Fruit fly (Drosophila melanogaster) whole organism, embryonic: ENCODE measurements around the gene CG10208.

Experiments used
- CG10321 ChIP-seq: fragments of 200-800 bp; sonication (Bioruptor generic); IDR thresholded peaks from 2 replicates; pipeline ENCODE4 v1.3.6; 2022; ENCODE audit warnings: missing biosample characterization, missing genetic modification characterization
- CG10431 ChIP-seq: fragments of 200-800 bp; sonication (Bioruptor generic); optimal IDR thresholded peaks from 3 replicates; lab custom pipeline; 2018; ENCODE audit warnings: missing biosample characterization, mild to moderate bottlenecking, missing genetic modification characterization
- CG10462 ChIP-seq: fragments of 200-800 bp; sonication (Bioruptor generic); optimal IDR thresholded peaks from 2 replicates; lab custom pipeline; 2016; ENCODE audit warnings: missing biosample characterization, missing genetic modification characterization
- CG10543 ChIP-seq: fragments of 200-800 bp; sonication (Bioruptor generic); optimal IDR thresholded peaks from 3 replicates; lab custom pipeline; 2017; ENCODE audit warnings: missing biosample characterization, mild to moderate bottlenecking, missing genetic modification characterization, moderate library complexity
- CG10654 ChIP-seq: fragments of 200-800 bp; sonication (Bioruptor generic); optimal IDR thresholded peaks from 2 replicates; lab custom pipeline; 2016; ENCODE audit warnings: missing biosample characterization, missing genetic modification characterization
- CG12219 ChIP-seq: fragments of 200-800 bp; sonication (Bioruptor generic); optimal IDR thresholded peaks from 3 replicates; lab custom pipeline; 2018; ENCODE audit warnings: missing biosample characterization, mild to moderate bottlenecking, missing genetic modification characterization
- CG14965 ChIP-seq: fragments of 200-800 bp; sonication (Bioruptor generic); optimal IDR thresholded peaks from 2 replicates; lab custom pipeline; 2016; ENCODE audit warnings: missing biosample characterization, missing genetic modification characterization, borderline replicate concordance
- CG16813 ChIP-seq: fragments of 200-800 bp; sonication (Bioruptor generic); IDR thresholded peaks from 3 replicates; pipeline ENCODE4 v1.3.6; 2022; ENCODE audit warnings: missing biosample characterization, missing genetic modification characterization; ENCODE audit not compliant: partially characterized antibody
- CG16863 ChIP-seq: fragments of 200-800 bp; sonication (Bioruptor generic); optimal IDR thresholded peaks from 3 replicates; lab custom pipeline; 2016; ENCODE audit warnings: missing biosample characterization, missing genetic modification characterization
- CG3065 ChIP-seq: fragments of 200-800 bp; sonication (Bioruptor generic); optimal IDR thresholded peaks from 2 replicates; lab custom pipeline; 2016; ENCODE audit warnings: missing biosample characterization, missing genetic modification characterization
- CG3838 ChIP-seq: fragments of 200-800 bp; sonication (Bioruptor generic); optimal IDR thresholded peaks from 3 replicates; lab custom pipeline; 2016; ENCODE audit warnings: missing biosample characterization, missing genetic modification characterization
- CG4404 ChIP-seq: fragments of 200-800 bp; sonication (Bioruptor generic); IDR thresholded peaks from 2 replicates; pipeline ENCODE4 v1.3.6; 2022; ENCODE audit warnings: missing biosample characterization, missing genetic modification characterization
- CG5180 ChIP-seq: fragments of 200-800 bp; sonication (Bioruptor generic); optimal IDR thresholded peaks from 3 replicates; lab custom pipeline; 2017; ENCODE audit warnings: missing biosample characterization, missing genetic modification characterization, mild to moderate bottlenecking, moderate library complexity, missing genetic modification reagents
- CG8944 ChIP-seq: fragments of 200-800 bp; sonication (Bioruptor generic); optimal IDR thresholded peaks from 3 replicates; lab custom pipeline; 2016; ENCODE audit warnings: missing biosample characterization, missing genetic modification characterization
- CG9215 ChIP-seq: fragments of 200-800 bp; sonication (Bioruptor generic); IDR thresholded peaks from 2 replicates; pipeline ENCODE4 v1.3.6; 2022; ENCODE audit warnings: missing biosample characterization, missing genetic modification characterization
- CG9932 ChIP-seq: fragments of 200-800 bp; sonication (Bioruptor generic); IDR thresholded peaks from 2 replicates; pipeline ENCODE4 v1.3.6; 2022; ENCODE audit warnings: missing biosample characterization, missing genetic modification characterization
- Dll ChIP-seq: fragments of 200-800 bp; sonication (Bioruptor generic); IDR thresholded peaks from 4 replicates; pipeline ENCODE4 v1.3.6; 2022; ENCODE audit warnings: missing biosample characterization, missing genetic modification characterization; ENCODE audit not compliant: partially characterized antibody
- Dp ChIP-seq: fragments of 200-800 bp; sonication (Bioruptor generic); optimal IDR thresholded peaks from 2 replicates; lab custom pipeline; 2018; ENCODE audit warnings: missing biosample characterization, mild to moderate bottlenecking, missing genetic modification characterization, moderate library complexity
- Drgx ChIP-seq: fragments of 200-800 bp; sonication (Bioruptor generic); IDR thresholded peaks from 2 replicates; pipeline ENCODE4 v1.3.6; 2022; ENCODE audit warnings: missing biosample characterization, missing genetic modification characterization
- HLH54F ChIP-seq: fragments of 200-800 bp; sonication (Bioruptor generic); optimal IDR thresholded peaks from 3 replicates; lab custom pipeline; 2016; ENCODE audit warnings: missing biosample characterization, missing genetic modification characterization
- Hmx ChIP-seq: fragments of 200-800 bp; sonication (Bioruptor generic); optimal IDR thresholded peaks from 2 replicates; lab custom pipeline; 2016; ENCODE audit warnings: missing biosample characterization, missing genetic modification characterization
- Hr51 ChIP-seq, 2 experiments: fragments of 200-800 bp; sonication (Bioruptor generic); optimal IDR thresholded peaks; 2 replicates in 1 of 2; 3 replicates in 1 of 2; lab custom pipeline; 2016 to 2018; ENCODE audit warnings: missing biosample characterization in 2 of 2, missing genetic modification characterization in 2 of 2, mild to moderate bottlenecking in 1 of 2, moderate library complexity in 1 of 2
- Lhr ChIP-seq: fragments of 200-800 bp; sonication (Bioruptor generic); optimal IDR thresholded peaks from 3 replicates; lab custom pipeline; 2017; ENCODE audit warnings: mild to moderate bottlenecking, missing biosample characterization, missing genetic modification reagents, missing genetic modification characterization
- MESR4 ChIP-seq: fragments of 200-800 bp; sonication (Bioruptor generic); optimal IDR thresholded peaks from 2 replicates; lab custom pipeline; 2018; ENCODE audit warnings: missing biosample characterization, mild to moderate bottlenecking, missing genetic modification characterization, moderate library complexity
- NC2α ChIP-seq: fragments of 200-800 bp; sonication (Bioruptor generic); optimal IDR thresholded peaks from 2 replicates; lab custom pipeline; 2016; ENCODE audit warnings: missing biosample characterization, missing genetic modification characterization
- Nf-YA ChIP-seq: fragments of 200-800 bp; sonication (Bioruptor generic); IDR thresholded peaks from 2 replicates; pipeline ENCODE4 v1.3.6; 2022; ENCODE audit warnings: missing biosample characterization, missing genetic modification characterization
- NfI ChIP-seq: fragments of 200-800 bp; sonication (Bioruptor generic); optimal IDR thresholded peaks from 3 replicates; lab custom pipeline; 2018; ENCODE audit warnings: missing biosample characterization, mild to moderate bottlenecking, missing genetic modification characterization, moderate library complexity
- Oli ChIP-seq: fragments of 200-800 bp; sonication (Bioruptor generic); optimal IDR thresholded peaks from 2 replicates; lab custom pipeline; 2018; ENCODE audit warnings: missing biosample characterization, mild to moderate bottlenecking, missing genetic modification characterization, moderate library complexity
- Rfx ChIP-seq: fragments of 200-800 bp; sonication (Bioruptor generic); IDR thresholded peaks from 2 replicates; pipeline ENCODE4 v1.3.6; 2022; ENCODE audit warnings: missing biosample characterization, missing genetic modification characterization
- Sry-β ChIP-seq: fragments of 200-800 bp; sonication (Bioruptor generic); optimal IDR thresholded peaks from 2 replicates; lab custom pipeline; 2018; ENCODE audit warnings: missing biosample characterization, mild to moderate bottlenecking, missing genetic modification characterization, moderate library complexity
- bowl ChIP-seq: fragments of 200-800 bp; sonication (Bioruptor generic); IDR thresholded peaks from 2 replicates; pipeline ENCODE4 v1.3.6; 2022; ENCODE audit warnings: missing biosample characterization, missing genetic modification characterization
- ci ChIP-seq: fragments of 200-800 bp; sonication (Bioruptor generic); IDR thresholded peaks from 3 replicates; pipeline ENCODE4 v1.3.6; 2022; ENCODE audit warnings: missing biosample characterization, missing genetic modification characterization
- crp ChIP-seq, 2 experiments: fragments of 200-800 bp; sonication (Bioruptor generic); optimal IDR thresholded peaks; 2 replicates in 1 of 2; 3 replicates in 1 of 2; lab custom pipeline; 2017; ENCODE audit warnings: missing biosample characterization in 2 of 2, missing genetic modification characterization in 2 of 2, mild to moderate bottlenecking in 1 of 2, moderate library complexity in 1 of 2
- dimm ChIP-seq: fragments of 200-800 bp; sonication (Bioruptor generic); IDR thresholded peaks from 2 replicates; pipeline ENCODE4 v1.3.6; 2022; ENCODE audit warnings: missing biosample characterization, missing genetic modification characterization
- esg ChIP-seq: fragments of 200-800 bp; sonication (Bioruptor generic); conservative IDR thresholded peaks from 2 replicates; pipeline ENCODE4 v1.3.6; 2022; ENCODE audit warnings: missing biosample characterization, missing genetic modification characterization
- fd96Cb ChIP-seq: fragments of 200-800 bp; sonication (Bioruptor generic); optimal IDR thresholded peaks from 2 replicates; lab custom pipeline; 2018; ENCODE audit warnings: missing biosample characterization, mild to moderate bottlenecking, missing genetic modification characterization, moderate library complexity
- gt ChIP-seq: fragments of 200-800 bp; sonication (Bioruptor generic); IDR thresholded peaks from 2 replicates; pipeline ENCODE4 v1.3.6; 2022; ENCODE audit warnings: missing biosample characterization, missing genetic modification characterization
- hb ChIP-seq: fragments of 200-800 bp; sonication (Bioruptor generic); IDR thresholded peaks from 3 replicates; pipeline ENCODE4 v1.3.6; 2022; ENCODE audit warnings: missing biosample characterization, missing genetic modification characterization; ENCODE audit not compliant: partially characterized antibody
- hkb ChIP-seq, 2 experiments: fragments of 200-800 bp in 1 of 2; fragments of >200 bp in 1 of 2; sonication (Bioruptor generic) in 1 of 2; IDR thresholded peaks in 1 of 2; optimal IDR thresholded peaks in 1 of 2; 2 replicates each; pipeline versions ENCODE4 v1.3.6 to Lab custom; 2017 to 2022; ENCODE audit warnings: missing biosample characterization in 1 of 2, missing genetic modification characterization in 1 of 2
- kah ChIP-seq: fragments of 200-800 bp; sonication (Bioruptor generic); optimal IDR thresholded peaks from 2 replicates; lab custom pipeline; 2018; ENCODE audit warnings: missing biosample characterization, mild to moderate bottlenecking, missing genetic modification characterization
- org-1 ChIP-seq: fragments of 200-800 bp; sonication (Bioruptor generic); optimal IDR thresholded peaks from 2 replicates; lab custom pipeline; 2017; ENCODE audit warnings: missing biosample characterization, missing genetic modification characterization
- pfk ChIP-seq: fragments of 200-800 bp; sonication (Bioruptor generic); optimal IDR thresholded peaks from 2 replicates; lab custom pipeline; 2018; ENCODE audit warnings: missing biosample characterization, mild to moderate bottlenecking, missing genetic modification characterization, moderate library complexity
- pho ChIP-seq: fragments of 200-800 bp; sonication (Bioruptor generic); optimal IDR thresholded peaks from 2 replicates; lab custom pipeline; 2016; ENCODE audit warnings: missing biosample characterization, missing genetic modification characterization
- prd ChIP-seq, 3 experiments: fragments of >200 bp in 2 of 3; fragments of 200-800 bp in 1 of 3; sonication (Bioruptor generic) in 1 of 3; optimal IDR thresholded peaks in 2 of 3; IDR thresholded peaks in 1 of 3; 2 replicates in 2 of 3; 3 replicates in 1 of 3; pipeline versions ENCODE4 v1.3.6 to Lab custom; 2017 to 2022; ENCODE audit warnings: missing biosample characterization in 1 of 3, missing genetic modification characterization in 1 of 3
- trh ChIP-seq: fragments of 200-800 bp; sonication (Bioruptor generic); optimal IDR thresholded peaks from 2 replicates; lab custom pipeline; 2016; ENCODE audit warnings: missing biosample characterization, missing genetic modification characterization
- usp ChIP-seq: fragments of >200 bp; optimal IDR thresholded peaks from 2 replicates; lab custom pipeline; 2017; ENCODE audit warnings: missing biosample characterization, missing genetic modification characterization
- yki ChIP-seq: fragments of >200 bp; optimal IDR thresholded peaks from 3 replicates; lab custom pipeline; 2018
- zen ChIP-seq: fragments of 200-800 bp; sonication (Bioruptor generic); optimal IDR thresholded peaks from 3 replicates; lab custom pipeline; 2018; ENCODE audit warnings: missing biosample characterization, mild to moderate bottlenecking, missing genetic modification characterization, moderate library complexity
- zf30C ChIP-seq: fragments of 200-800 bp; sonication (Bioruptor generic); optimal IDR thresholded peaks from 3 replicates; lab custom pipeline; 2018; ENCODE audit warnings: missing biosample characterization, mild to moderate bottlenecking, missing genetic modification characterization

Gene CG10208

DNA sequence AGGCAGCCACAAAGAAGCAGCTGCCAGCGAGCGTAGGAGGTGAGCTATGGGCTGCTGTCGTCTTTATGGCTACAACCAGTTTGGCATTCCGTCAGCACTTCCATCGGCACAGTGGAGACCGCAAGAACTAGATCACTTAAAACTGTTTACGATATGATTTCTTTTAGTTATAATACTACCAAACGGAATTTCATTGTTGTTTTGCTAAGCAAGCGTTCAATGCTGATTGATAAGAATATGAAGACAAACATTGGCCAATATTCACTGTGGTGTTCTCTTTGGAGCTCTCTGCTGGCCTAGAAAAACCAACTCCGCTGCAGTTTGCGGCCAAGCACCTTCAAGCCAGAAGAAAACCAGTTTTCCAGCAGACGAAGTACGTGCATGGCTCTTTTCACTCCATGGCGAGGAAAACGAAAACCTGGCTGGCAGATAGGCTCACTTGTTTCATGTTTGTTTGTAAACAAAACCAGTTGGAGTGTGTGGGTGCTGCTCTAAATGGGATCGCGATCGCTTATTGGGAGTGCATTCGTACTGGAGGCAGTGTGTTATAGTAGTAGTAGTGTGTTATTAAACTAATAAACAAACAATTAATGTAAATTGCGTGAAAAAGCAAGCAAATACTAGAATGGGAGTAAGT lies 43.8 kb upstream of the CG10208 start (continued):
- TF ChIP-seq zen: no peak
- peak; percentile 37 for TF ChIP-seq Oli (tag; lab: Kevin White, UChicago)
- TF ChIP-seq pho (GFP tag; lab: Kevin White, UChicago): peak; percentile 1
- no peak for TF ChIP-seq CG14965
- no peak for TF ChIP-seq Hmx (GFP tag; lab: Kevin White, UChicago)
- no peak for TF ChIP-seq CG5180 (GFP tag; lab: Kevin White, UChicago)
- no peak for TF ChIP-seq crp (GFP tag; optimal IDR thresholded peaks at IDR 0.05; lab: Kevin White, UChicago)
- no peak for TF ChIP-seq CG3065
- TF ChIP-seq pfk: peak; percentile 5
- TF ChIP-seq Hr51 (GFP tag; optimal IDR thresholded peaks at IDR 0.05; lab: Kevin White, UChicago): no peak
- TF ChIP-seq NfI (GFP tag; lab: Kevin White, UChicago): no peak
- no peak for TF ChIP-seq CG10321
- TF ChIP-seq yki: no peak
- no peak for TF ChIP-seq esg (GFP tag; lab: Robert Waterston, UW)
- TF ChIP-seq CG12219 (GFP tag; lab: Kevin White, UChicago): no peak
- TF ChIP-seq CG10543 (GFP tag; lab: Kevin White, UChicago): peak; percentile 26
- TF ChIP-seq kah (GFP tag; lab: Kevin White, UChicago): no peak
- 0 out of 2 replicates have a peak, but pooled peaks have one; percentile 37 for TF ChIP-seq CG9932 (GFP tag; lab: Robert Waterston, UW)
- no peak for TF ChIP-seq CG10431
- no peak for TF ChIP-seq org-1 (GFP tag; lab: Kevin White, UChicago)
- no peak for TF ChIP-seq fd96Cb (tag; lab: Kevin White, UChicago)
- TF ChIP-seq CG16813 (GFP tag; lab: Robert Waterston, UW): no peak
- TF ChIP-seq CG3838 (GFP tag; lab: Kevin White, UChicago): no peak
- TF ChIP-seq bowl (GFP tag; lab: Robert Waterston, UW): no peak
- no peak for TF ChIP-seq NC2α (GFP tag; lab: Kevin White, UChicago)
- peak; percentile 6 for TF ChIP-seq CG16863
- TF ChIP-seq CG9215 (GFP tag; lab: Robert Waterston, UW): no peak
- no peak for TF ChIP-seq usp
- no peak for TF ChIP-seq MESR4 (GFP tag; lab: Kevin White, UChicago)
- TF ChIP-seq Sry-β (GFP tag; lab: Kevin White, UChicago): no peak
- TF ChIP-seq Nf-YA (GFP tag; lab: Robert Waterston, UW): no peak
- TF ChIP-seq dimm (GFP tag; lab: Robert Waterston, UW): no peak
- TF ChIP-seq Dp: no peak
- no peak for TF ChIP-seq zf30C (GFP tag; lab: Kevin White, UChicago)
- TF ChIP-seq CG10654 (GFP tag; lab: Kevin White, UChicago): no peak
- no peak for TF ChIP-seq Lhr (GFP tag; lab: Kevin White, UChicago)
- no peak for TF ChIP-seq prd (optimal IDR thresholded peaks at IDR 0.05; lab: Kevin White, UChicago)
- peak; percentile 31; the same call in 1 of the 3 replicates for TF ChIP-seq prd (GFP tag; IDR thresholded peaks at IDR 0.05; lab: Robert Waterston, UW)
- peak; percentile 90 for TF ChIP-seq Drgx (GFP tag; lab: Robert Waterston, UW)
- TF ChIP-seq trh (GFP tag; lab: Kevin White, UChicago): no peak
- TF ChIP-seq HLH54F (GFP tag; lab: Kevin White, UChicago): no peak
- peak; percentile 38; the same call in 1 of the 3 replicates for TF ChIP-seq ci (GFP tag; lab: Robert Waterston, UW)
- no peak for TF ChIP-seq gt (GFP tag; lab: Robert Waterston, UW)
- no peak for TF ChIP-seq hb (GFP tag; lab: Robert Waterston, UW)
- TF ChIP-seq CG4404 (GFP tag; lab: Robert Waterston, UW): no peak
- no peak for TF ChIP-seq CG8944 (GFP tag; lab: Kevin White, UChicago)
- TF ChIP-seq Dll (GFP tag; lab: Robert Waterston, UW): no peak
- TF ChIP-seq Rfx (GFP tag; lab: Robert Waterston, UW): peak; percentile 56
- TF ChIP-seq CG10462 (GFP tag; lab: Kevin White, UChicago): no peak
- no peak for TF ChIP-seq hkb (optimal IDR thresholded peaks at IDR 0.05; lab: Kevin White, UChicago)
- peak; percentile 68 for TF ChIP-seq hkb (GFP tag; IDR thresholded peaks at IDR 0.05; lab: Robert Waterston, UW)
